Fruit fly (Drosophila melanogaster): Measurements from ENCODE around the gene fu.

The fu gene

dm6 chrX:18703875-18704274 lies 46.3 kb downstream of the fu start:
- TF ChIP-seq CG4496 (GFP tag; IDR thresholded peaks at IDR 0.05), result no peak
- peak; percentile 28 for TF ChIP-seq D1 (tag; optimal IDR thresholded peaks at IDR 0.05)

dm6 chrX:18709565-18709964 lies 52.0 kb downstream of the fu start, which contains the start of gene Cyp308a1:
Cyp308a1 (plus strand) TSS chrX:18709865.
- TF ChIP-seq CG9948 (tag; optimal IDR thresholded peaks at IDR 0.05), result no peak
- no peak for TF ChIP-seq CG32121 (GFP tag; IDR thresholded peaks at IDR 0.05)
- no peak for TF ChIP-seq CG12605 (GFP tag; IDR thresholded peaks at IDR 0.05)
- no peak for TF ChIP-seq fd96Ca (GFP tag; IDR thresholded peaks at IDR 0.05)
- TF ChIP-seq gl (tag; optimal IDR thresholded peaks at IDR 0.05), result no peak
- TF ChIP-seq CG8301 (tag; optimal IDR thresholded peaks at IDR 0.05), result no peak
- TF ChIP-seq Pif1B (GFP tag; optimal IDR thresholded peaks at IDR 0.05), result no peak
- TF ChIP-seq rn (GFP tag; IDR thresholded peaks at IDR 0.05), result no peak
- no peak for TF ChIP-seq CG17806 (tag; optimal IDR thresholded peaks at IDR 0.05)
- TF ChIP-seq CG34367 (tag; optimal IDR thresholded peaks at IDR 0.05), result no peak
- no peak for TF ChIP-seq Ets98B (GFP tag; IDR thresholded peaks at IDR 0.05)
- TF ChIP-seq CG10348 (GFP tag; IDR thresholded peaks at IDR 0.05), result no peak
- TF ChIP-seq CG15710 (tag; optimal IDR thresholded peaks at IDR 0.05), result no peak
- no peak for TF ChIP-seq CG13204 (GFP tag; optimal IDR thresholded peaks at IDR 0.05)
- no peak for TF ChIP-seq CG4496 (GFP tag; IDR thresholded peaks at IDR 0.05)
- TF ChIP-seq EcR (GFP tag; optimal IDR thresholded peaks at IDR 0.05), result no peak
- TF ChIP-seq CG8159 (tag; optimal IDR thresholded peaks at IDR 0.05), result no peak
- TF ChIP-seq Snoo (tag; optimal IDR thresholded peaks at IDR 0.05), result no peak
- no peak for TF ChIP-seq CG14655 (GFP tag; optimal IDR thresholded peaks at IDR 0.05)

Data from whole organism, pupa.